Worm (Caenorhabditis elegans) whole organism, L1 larva: ENCODE results near the gene sups-1.

Experiments
- C34B4.2 ChIP-seq: sonication (generic microtip); optimal IDR thresholded peaks from 2 replicates; lab custom pipeline; 2017; ENCODE audit warnings: mild to moderate bottlenecking, missing genetic modification characterization, missing compliant biosample characterization
- F16B12.6 ChIP-seq: fragments of 150-350 bp; optimal IDR thresholded peaks from 2 replicates; lab custom pipeline; 2014; ENCODE audit warnings: missing biosample characterization, missing genetic modification characterization
- alr-1 ChIP-seq: fragments of 200-800 bp; sonication (Bioruptor generic); optimal IDR thresholded peaks from 2 replicates; lab custom pipeline; 2018; ENCODE audit warnings: borderline replicate concordance, mild to moderate bottlenecking, missing genetic modification characterization, missing compliant biosample characterization
- aly-2 ChIP-seq: fragments of 150-350 bp; optimal IDR thresholded peaks from 2 replicates; lab custom pipeline; 2014; ENCODE audit warnings: missing biosample characterization, missing genetic modification characterization
- ama-1 ChIP-seq: fragments of 150-350 bp; optimal IDR thresholded peaks from 2 replicates; lab custom pipeline; 2014
- ceh-63 ChIP-seq: fragments of 200-800 bp; sonication (Bioruptor generic); optimal IDR thresholded peaks from 2 replicates; lab custom pipeline; 2018; ENCODE audit warnings: mild to moderate bottlenecking, missing genetic modification characterization, missing compliant biosample characterization
- ceh-88 ChIP-seq: fragments of 200-800 bp; sonication (Bioruptor generic); IDR thresholded peaks from 2 replicates; pipeline ENCODE4 v1.3.6; 2022; ENCODE audit warnings: missing genetic modification characterization, missing compliant biosample characterization
- ceh-90 ChIP-seq: sonication (generic microtip); optimal IDR thresholded peaks from 2 replicates; lab custom pipeline; 2016; ENCODE audit warnings: missing genetic modification characterization, missing compliant biosample characterization
- dpl-1 ChIP-seq, 3 experiments: fragments of 150-350 bp in 2 of 3; sonication (generic microtip) in 1 of 3; optimal IDR thresholded peaks; 2 replicates each; lab custom pipeline; 2014 to 2017; ENCODE audit warnings: missing biosample characterization in 3 of 3, missing genetic modification characterization in 3 of 3, missing genetic modification reagents in 3 of 3
- dsc-1 ChIP-seq: sonication (generic microtip); optimal IDR thresholded peaks from 2 replicates; lab custom pipeline; 2016; ENCODE audit warnings: mild to moderate bottlenecking, missing genetic modification characterization, missing compliant biosample characterization
- efl-1 ChIP-seq, 4 experiments: fragments of 150-350 bp; optimal IDR thresholded peaks in 3 of 4; peaks in 1 of 4; 1 replicate in 1 of 4; 2 replicates in 3 of 4; lab custom pipeline; 2014; ENCODE audit warnings: missing biosample characterization in 2 of 4, missing genetic modification characterization in 2 of 4, missing genetic modification reagents in 2 of 4
- efl-3 ChIP-seq: fragments of 200-800 bp; sonication (Bioruptor generic); optimal IDR thresholded peaks from 2 replicates; lab custom pipeline; 2018; ENCODE audit warnings: mild to moderate bottlenecking, missing genetic modification characterization, missing compliant biosample characterization
- elt-2 ChIP-seq: sonication (generic microtip); optimal IDR thresholded peaks from 2 replicates; lab custom pipeline; 2016; ENCODE audit warnings: missing genetic modification characterization, mild to moderate bottlenecking, inconsistent platforms, missing compliant biosample characterization, missing genetic modification reagents
- elt-3 ChIP-seq, 6 experiments: fragments of 150-350 bp in 1 of 6; sonication (generic microtip); optimal IDR thresholded peaks; 2 replicates each; lab custom pipeline; 2017 to 2018; ENCODE audit warnings: missing biosample characterization in 6 of 6, missing genetic modification characterization in 6 of 6, inconsistent platforms in 1 of 6
- fkh-10 ChIP-seq: sonication (generic microtip); optimal IDR thresholded peaks from 2 replicates; lab custom pipeline; 2017; ENCODE audit warnings: missing biosample characterization, missing genetic modification reagents, missing genetic modification characterization
- fkh-8 ChIP-seq: sonication (generic microtip); optimal IDR thresholded peaks from 2 replicates; lab custom pipeline; 2016; ENCODE audit warnings: mild to moderate bottlenecking, missing genetic modification characterization, missing compliant biosample characterization
- hlh-17 ChIP-seq: fragments of 200-800 bp; sonication (Bioruptor generic); optimal IDR thresholded peaks from 2 replicates; lab custom pipeline; 2018; ENCODE audit warnings: missing genetic modification characterization, mild to moderate bottlenecking, missing compliant biosample characterization, moderate library complexity, borderline replicate concordance
- irx-1 ChIP-seq: sonication (generic microtip); optimal IDR thresholded peaks from 2 replicates; lab custom pipeline; 2016; ENCODE audit warnings: missing genetic modification characterization, missing compliant biosample characterization
- isw-1 ChIP-seq: fragments of 200-800 bp; sonication (Bioruptor generic); IDR thresholded peaks from 2 replicates; pipeline ENCODE4 v1.3.6; 2022; ENCODE audit warnings: missing genetic modification characterization, missing compliant biosample characterization
- lin-35 ChIP-seq, 2 experiments: fragments of 150-350 bp; optimal IDR thresholded peaks; 2 replicates each; lab custom pipeline; 2014; ENCODE audit warnings: missing biosample characterization in 2 of 2, missing genetic modification characterization in 2 of 2, missing genetic modification reagents in 2 of 2
- lin-39 ChIP-seq: fragments of 150-350 bp; optimal IDR thresholded peaks from 2 replicates; lab custom pipeline; 2014; ENCODE audit warnings: missing biosample characterization, missing genetic modification reagents, missing genetic modification characterization
- mdl-1 ChIP-seq, 2 experiments: fragments of 150-350 bp; optimal IDR thresholded peaks; 2 replicates each; lab custom pipeline; 2014 to 2017; ENCODE audit warnings: missing biosample characterization in 2 of 2, missing genetic modification characterization in 2 of 2, inconsistent platforms in 1 of 2
- nhr-19 ChIP-seq: fragments of 200-800 bp; sonication (Bioruptor generic); conservative IDR thresholded peaks from 2 replicates; pipeline ENCODE4 v1.3.6; 2022; ENCODE audit warnings: missing genetic modification characterization, missing compliant biosample characterization
- nhr-47 ChIP-seq: sonication (generic microtip); optimal IDR thresholded peaks from 2 replicates; lab custom pipeline; 2016; ENCODE audit warnings: mild to moderate bottlenecking, missing genetic modification characterization, moderate library complexity, missing compliant biosample characterization
- nhr-71 ChIP-seq: sonication (generic microtip); optimal IDR thresholded peaks from 2 replicates; lab custom pipeline; 2016; ENCODE audit warnings: mild to moderate bottlenecking, missing genetic modification characterization, moderate library complexity, missing compliant biosample characterization
- nhr-76 ChIP-seq: sonication (generic microtip); optimal IDR thresholded peaks from 2 replicates; lab custom pipeline; 2017; ENCODE audit warnings: missing biosample characterization, missing genetic modification characterization
- nhr-77 ChIP-seq: fragments of 150-350 bp; optimal IDR thresholded peaks from 2 replicates; lab custom pipeline; 2014; ENCODE audit warnings: missing biosample characterization, missing genetic modification characterization
- nhr-84 ChIP-seq: sonication (generic microtip); optimal IDR thresholded peaks from 2 replicates; lab custom pipeline; 2017; ENCODE audit warnings: missing biosample characterization, missing genetic modification characterization
- pag-3 ChIP-seq: sonication (generic microtip); optimal IDR thresholded peaks from 2 replicates; lab custom pipeline; 2017; ENCODE audit warnings: missing genetic modification characterization, mild to moderate bottlenecking, missing compliant biosample characterization, antibody characterized with exemption, borderline replicate concordance; ENCODE audit not compliant: insufficient read depth
- pqm-1 ChIP-seq: sonication (generic microtip); optimal IDR thresholded peaks from 3 replicates; lab custom pipeline; 2017; ENCODE audit warnings: missing biosample characterization, missing genetic modification characterization
- rnt-1 ChIP-seq: sonication (generic microtip); optimal IDR thresholded peaks from 2 replicates; lab custom pipeline; 2016; ENCODE audit warnings: mild to moderate bottlenecking, missing genetic modification characterization, moderate library complexity, missing compliant biosample characterization
- skn-1 ChIP-seq: fragments of 150-350 bp; optimal IDR thresholded peaks from 2 replicates; lab custom pipeline; 2014; ENCODE audit warnings: missing biosample characterization, missing genetic modification characterization
- snu-23 ChIP-seq: sonication (generic microtip); optimal IDR thresholded peaks from 2 replicates; lab custom pipeline; 2016; ENCODE audit warnings: missing genetic modification characterization, missing compliant biosample characterization
- tbx-2 ChIP-seq: sonication (generic microtip); optimal IDR thresholded peaks from 2 replicates; lab custom pipeline; 2016; ENCODE audit warnings: missing genetic modification characterization, missing compliant biosample characterization
- unc-130 ChIP-seq: fragments of 150-350 bp; optimal IDR thresholded peaks from 2 replicates; lab custom pipeline; 2017; ENCODE audit warnings: missing biosample characterization, missing genetic modification characterization, inconsistent platforms
- unc-62 ChIP-seq: fragments of 150-350 bp; optimal IDR thresholded peaks from 2 replicates; lab custom pipeline; 2014; ENCODE audit warnings: missing biosample characterization, missing genetic modification reagents, missing genetic modification characterization
- unc-86 ChIP-seq: sonication (generic microtip); optimal IDR thresholded peaks from 2 replicates; lab custom pipeline; 2016; ENCODE audit warnings: missing genetic modification characterization, missing compliant biosample characterization
- unc-98 ChIP-seq: fragments of 200-800 bp; sonication (Bioruptor generic); IDR thresholded peaks from 2 replicates; pipeline ENCODE4 v1.3.6; 2022; ENCODE audit warnings: missing genetic modification characterization, missing compliant biosample characterization
- zag-1 ChIP-seq: fragments of 150-350 bp; optimal IDR thresholded peaks from 2 replicates; lab custom pipeline; 2014; ENCODE audit warnings: missing biosample characterization, missing genetic modification characterization
- zip-4 ChIP-seq: fragments of 200-800 bp; sonication (Bioruptor generic); optimal IDR thresholded peaks from 2 replicates; lab custom pipeline; 2018; ENCODE audit warnings: mild to moderate bottlenecking, missing genetic modification characterization, moderate library complexity, missing compliant biosample characterization

The sups-1 gene

DNA sequence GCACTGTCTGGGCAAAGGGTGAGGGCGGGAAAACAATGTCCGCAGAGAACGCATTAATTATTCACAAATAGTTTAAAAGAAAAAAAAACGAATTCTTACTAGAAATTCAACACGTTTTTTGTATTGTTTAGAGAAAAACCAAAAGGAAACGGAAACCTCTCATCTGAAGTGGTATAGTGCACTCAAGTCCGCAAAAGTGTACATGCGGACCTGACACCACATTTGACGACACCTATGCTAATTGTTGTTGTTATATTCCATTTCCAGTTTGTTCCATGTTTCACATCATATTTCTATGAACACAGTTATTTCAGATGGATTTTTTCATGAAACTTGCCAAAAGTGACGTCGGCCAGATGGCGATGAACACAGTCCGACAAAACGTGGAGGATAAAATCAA is 48.8 kb downstream of the sups-1 start, which contains the start of gene C45B2.6 (continued):
- TF ChIP-seq zip-4 (GFP tag; lab: Kevin White, UChicago) = no peak
- TF ChIP-seq ceh-63 (GFP tag; lab: Kevin White, UChicago) = no peak
- TF ChIP-seq tbx-2 (tag; lab: Kevin White, UChicago) = no peak
- no peak for TF ChIP-seq nhr-84 (tag; lab: Kevin White, UChicago)
- no peak for TF ChIP-seq fkh-8 (tag; lab: Kevin White, UChicago)
- TF ChIP-seq zag-1 = no peak
- TF ChIP-seq nhr-47 (tag; lab: Kevin White, UChicago) = no peak
- no peak for TF ChIP-seq nhr-76 (tag; lab: Kevin White, UChicago)
- TF ChIP-seq skn-1 (tag; lab: Kevin White, UChicago) = no peak
- TF ChIP-seq nhr-19 = no peak
- no peak for TF ChIP-seq elt-2 (tag; lab: Kevin White, UChicago)
- TF ChIP-seq rnt-1 (tag; lab: Kevin White, UChicago) = peak; percentile 7
- no peak for TF ChIP-seq elt-3 (tag; optimal IDR thresholded peaks at IDR 0.05; lab: Kevin White, UChicago)
- peak; percentile 37 for TF ChIP-seq irx-1 (tag; lab: Kevin White, UChicago)
- TF ChIP-seq mdl-1 (tag; optimal IDR thresholded peaks at IDR 0.05; lab: Kevin White, UChicago) = no peak
- no peak for TF ChIP-seq pag-3 (tag; lab: Kevin White, UChicago)
- TF ChIP-seq unc-98 = no peak
- TF ChIP-seq nhr-77 (tag; lab: Kevin White, UChicago) = no peak
- TF ChIP-seq hlh-17 (GFP tag; lab: Kevin White, UChicago) = no peak
- TF ChIP-seq snu-23 (GFP tag; lab: Kevin White, UChicago) = peak; percentile 42
- no peak for TF ChIP-seq unc-62 (GFP tag; lab: Kevin White, UChicago)
- no peak for TF ChIP-seq alr-1
- TF ChIP-seq pqm-1 (tag; lab: Kevin White, UChicago) = no peak
- TF ChIP-seq fkh-10 (GFP tag; lab: Kevin White, UChicago) = no peak
- TF ChIP-seq unc-86 = no peak
- TF ChIP-seq F16B12.6 (tag; lab: Kevin White, UChicago) = peak; percentile 85
- TF ChIP-seq ceh-90 = no peak
- TF ChIP-seq efl-3 (GFP tag; lab: Kevin White, UChicago) = no peak
- TF ChIP-seq ama-1 (lab: Kevin White, UChicago) = no peak
- TF ChIP-seq efl-1 (optimal IDR thresholded peaks at IDR 0.05; lab: Kevin White, UChicago) = peak in 1 of 2 experiments; percentile 22
- peak; percentile 55 to 60 for TF ChIP-seq efl-1 (GFP tag; optimal IDR thresholded peaks at IDR 0.05 in 1 of 2; lab: Kevin White, UChicago)
- peak; percentile 28 for TF ChIP-seq nhr-71
- peak; percentile 2 for TF ChIP-seq unc-130 (tag; lab: Kevin White, UChicago)
- no peak for TF ChIP-seq lin-39
- TF ChIP-seq aly-2 (tag; lab: Kevin White, UChicago) = no peak
- no peak for TF ChIP-seq ceh-88
- peak in 2 of 3 experiments; percentile 3 to 23 for TF ChIP-seq dpl-1 (GFP tag; optimal IDR thresholded peaks at IDR 0.05; lab: Kevin White, UChicago)
- TF ChIP-seq C34B4.2 (tag; lab: Kevin White, UChicago) = no peak
- no peak for TF ChIP-seq isw-1
- TF ChIP-seq lin-35 (GFP tag; optimal IDR thresholded peaks at IDR 0.05; lab: Kevin White, UChicago) = peak; percentile 7 to 22
- TF ChIP-seq dsc-1 = peak; percentile 20
